Worm (Caenorhabditis elegans) whole organism, L1 larva: Measurements from ENCODE around the gene cpt-5.

Source experiments
- C16A3.4 ChIP-seq: fragments of 150-350 bp; optimal IDR thresholded peaks from 2 replicates; lab custom pipeline; 2014; ENCODE audit warnings: missing biosample characterization, missing genetic modification characterization
- C34B4.2 ChIP-seq: sonication (generic microtip); optimal IDR thresholded peaks from 2 replicates; lab custom pipeline; 2017; ENCODE audit warnings: mild to moderate bottlenecking, missing genetic modification characterization, missing compliant biosample characterization
- F16B12.6 ChIP-seq: fragments of 150-350 bp; optimal IDR thresholded peaks from 2 replicates; lab custom pipeline; 2014; ENCODE audit warnings: missing biosample characterization, missing genetic modification characterization
- Y116A8C.19 ChIP-seq: sonication (generic microtip); optimal IDR thresholded peaks from 2 replicates; lab custom pipeline; 2016; ENCODE audit warnings: missing compliant biosample characterization, missing genetic modification characterization, borderline replicate concordance
- aha-1 ChIP-seq: fragments of 150-350 bp; optimal IDR thresholded peaks from 2 replicates; lab custom pipeline; 2014; ENCODE audit warnings: missing biosample characterization, missing genetic modification characterization
- blmp-1 ChIP-seq: fragments of 150-350 bp; optimal IDR thresholded peaks from 2 replicates; lab custom pipeline; 2014; ENCODE audit warnings: missing biosample characterization, missing genetic modification characterization
- ceh-82 ChIP-seq, 3 experiments: fragments of 150-350 bp in 1 of 3; sonication (generic microtip) in 2 of 3; optimal IDR thresholded peaks; 2 replicates each; lab custom pipeline; 2014 to 2017; ENCODE audit warnings: missing biosample characterization in 3 of 3, missing genetic modification characterization in 3 of 3
- ceh-88 ChIP-seq: fragments of 200-800 bp; sonication (Bioruptor generic); IDR thresholded peaks from 2 replicates; pipeline ENCODE4 v1.3.6; 2022; ENCODE audit warnings: missing genetic modification characterization, missing compliant biosample characterization
- dsc-1 ChIP-seq: sonication (generic microtip); optimal IDR thresholded peaks from 2 replicates; lab custom pipeline; 2016; ENCODE audit warnings: mild to moderate bottlenecking, missing genetic modification characterization, missing compliant biosample characterization
- efl-1 ChIP-seq, 4 experiments: fragments of 150-350 bp; optimal IDR thresholded peaks in 3 of 4; peaks in 1 of 4; 1 replicate in 1 of 4; 2 replicates in 3 of 4; lab custom pipeline; 2014; ENCODE audit warnings: missing biosample characterization in 2 of 4, missing genetic modification characterization in 2 of 4, missing genetic modification reagents in 2 of 4
- egl-27 ChIP-seq, 2 experiments: fragments of 150-350 bp in 1 of 2; sonication (generic microtip); optimal IDR thresholded peaks; 3 replicates each; lab custom pipeline; 2017 to 2018; ENCODE audit warnings: missing biosample characterization in 2 of 2, missing genetic modification characterization in 2 of 2, missing genetic modification reagents in 2 of 2
- elt-2 ChIP-seq: sonication (generic microtip); optimal IDR thresholded peaks from 2 replicates; lab custom pipeline; 2016; ENCODE audit warnings: missing genetic modification characterization, mild to moderate bottlenecking, inconsistent platforms, missing compliant biosample characterization, missing genetic modification reagents
- fkh-4 ChIP-seq: sonication (generic microtip); optimal IDR thresholded peaks from 2 replicates; lab custom pipeline; 2016; ENCODE audit warnings: missing compliant biosample characterization, missing genetic modification characterization, borderline replicate concordance
- fos-1 ChIP-seq: fragments of 150-350 bp; optimal IDR thresholded peaks from 2 replicates; lab custom pipeline; 2014; ENCODE audit warnings: missing biosample characterization, missing genetic modification characterization
- hpl-2 ChIP-seq: fragments of 150-350 bp; optimal IDR thresholded peaks from 2 replicates; lab custom pipeline; 2014; ENCODE audit warnings: missing biosample characterization, missing genetic modification reagents, missing genetic modification characterization
- jun-1 ChIP-seq: fragments of 150-350 bp; optimal IDR thresholded peaks from 2 replicates; lab custom pipeline; 2014; ENCODE audit warnings: missing biosample characterization, missing genetic modification reagents, missing genetic modification characterization
- lin-15B ChIP-seq: fragments of 150-350 bp; sonication (generic microtip); optimal IDR thresholded peaks from 3 replicates; lab custom pipeline; 2014; ENCODE audit warnings: missing biosample characterization, missing genetic modification characterization
- nhr-12 ChIP-seq: sonication (generic microtip); optimal IDR thresholded peaks from 2 replicates; lab custom pipeline; 2017; ENCODE audit warnings: missing biosample characterization, missing genetic modification characterization
- nhr-19 ChIP-seq: fragments of 200-800 bp; sonication (Bioruptor generic); conservative IDR thresholded peaks from 2 replicates; pipeline ENCODE4 v1.3.6; 2022; ENCODE audit warnings: missing genetic modification characterization, missing compliant biosample characterization
- nhr-20 ChIP-seq: sonication (generic microtip); optimal IDR thresholded peaks from 2 replicates; lab custom pipeline; 2016; ENCODE audit warnings: mild to moderate bottlenecking, missing genetic modification characterization, missing compliant biosample characterization
- nhr-47 ChIP-seq: sonication (generic microtip); optimal IDR thresholded peaks from 2 replicates; lab custom pipeline; 2016; ENCODE audit warnings: mild to moderate bottlenecking, missing genetic modification characterization, moderate library complexity, missing compliant biosample characterization
- nhr-71 ChIP-seq: sonication (generic microtip); optimal IDR thresholded peaks from 2 replicates; lab custom pipeline; 2016; ENCODE audit warnings: mild to moderate bottlenecking, missing genetic modification characterization, moderate library complexity, missing compliant biosample characterization
- nhr-76 ChIP-seq: sonication (generic microtip); optimal IDR thresholded peaks from 2 replicates; lab custom pipeline; 2017; ENCODE audit warnings: missing biosample characterization, missing genetic modification characterization
- nhr-77 ChIP-seq: fragments of 150-350 bp; optimal IDR thresholded peaks from 2 replicates; lab custom pipeline; 2014; ENCODE audit warnings: missing biosample characterization, missing genetic modification characterization
- pax-3 ChIP-seq: fragments of 200-800 bp; sonication (Bioruptor generic); optimal IDR thresholded peaks from 2 replicates; lab custom pipeline; 2018; ENCODE audit warnings: mild to moderate bottlenecking, missing genetic modification characterization, moderate library complexity, missing compliant biosample characterization
- rnt-1 ChIP-seq: sonication (generic microtip); optimal IDR thresholded peaks from 2 replicates; lab custom pipeline; 2016; ENCODE audit warnings: mild to moderate bottlenecking, missing genetic modification characterization, moderate library complexity, missing compliant biosample characterization
- snpc-4 ChIP-seq: fragments of 150-350 bp; optimal IDR thresholded peaks from 2 replicates; lab custom pipeline; 2014; ENCODE audit warnings: missing biosample characterization, missing genetic modification characterization
- sptf-1 ChIP-seq: fragments of 150-350 bp; optimal IDR thresholded peaks from 2 replicates; lab custom pipeline; 2014; ENCODE audit warnings: missing biosample characterization, missing genetic modification characterization
- tlp-1 ChIP-seq: fragments of 150-350 bp; optimal IDR thresholded peaks from 2 replicates; lab custom pipeline; 2014; ENCODE audit warnings: missing biosample characterization, missing genetic modification characterization
- unc-130 ChIP-seq: fragments of 150-350 bp; optimal IDR thresholded peaks from 2 replicates; lab custom pipeline; 2017; ENCODE audit warnings: missing biosample characterization, missing genetic modification characterization, inconsistent platforms
- unc-86 ChIP-seq: sonication (generic microtip); optimal IDR thresholded peaks from 2 replicates; lab custom pipeline; 2016; ENCODE audit warnings: missing genetic modification characterization, missing compliant biosample characterization
- unc-98 ChIP-seq: fragments of 200-800 bp; sonication (Bioruptor generic); IDR thresholded peaks from 2 replicates; pipeline ENCODE4 v1.3.6; 2022; ENCODE audit warnings: missing genetic modification characterization, missing compliant biosample characterization
- xbp-1 ChIP-seq: sonication (generic microtip); optimal IDR thresholded peaks from 2 replicates; lab custom pipeline; 2016; ENCODE audit warnings: missing genetic modification characterization, missing compliant biosample characterization
- zag-1 ChIP-seq: fragments of 150-350 bp; optimal IDR thresholded peaks from 2 replicates; lab custom pipeline; 2014; ENCODE audit warnings: missing biosample characterization, missing genetic modification characterization

cpt-5 gene

DNA sequence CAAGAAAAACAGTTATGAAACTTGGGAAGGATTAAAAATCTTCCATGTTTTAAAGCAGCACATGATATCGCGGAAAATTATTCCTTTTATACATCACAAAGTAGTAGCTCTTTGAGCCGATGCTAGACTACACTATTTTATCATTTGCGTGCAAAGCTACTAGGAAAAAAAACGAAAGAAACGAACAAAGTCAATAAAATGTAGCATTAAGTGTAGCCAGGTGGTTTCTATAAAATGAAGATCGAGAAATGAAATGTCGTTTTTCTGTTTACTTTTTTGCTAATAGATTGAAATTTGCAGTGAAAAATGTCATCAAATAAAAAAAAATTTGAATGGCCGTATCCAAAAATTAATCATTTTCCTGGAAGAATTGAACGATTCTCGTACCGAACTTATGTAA, at the start of gene cpt-5:
Gene cpt-5, plus strand, starts transcription at position 301 of the 400 bp plus-strand sequence.
- no peak for TF ChIP-seq xbp-1
- TF ChIP-seq fos-1 (tag; lab: Kevin White, UChicago) = no peak
- no peak for TF ChIP-seq pax-3
- TF ChIP-seq sptf-1 (tag; lab: Kevin White, UChicago) = no peak
- TF ChIP-seq lin-15B (tag; lab: Kevin White, UChicago) = no peak
- TF ChIP-seq efl-1 (optimal IDR thresholded peaks at IDR 0.05; lab: Kevin White, UChicago) = no peak
- no peak for TF ChIP-seq efl-1 (GFP tag; optimal IDR thresholded peaks at IDR 0.05 in 1 of 2; lab: Kevin White, UChicago)
- TF ChIP-seq C16A3.4 (tag; lab: Kevin White, UChicago) = no peak
- TF ChIP-seq, all 84 proteins: peak for 0

DNA sequence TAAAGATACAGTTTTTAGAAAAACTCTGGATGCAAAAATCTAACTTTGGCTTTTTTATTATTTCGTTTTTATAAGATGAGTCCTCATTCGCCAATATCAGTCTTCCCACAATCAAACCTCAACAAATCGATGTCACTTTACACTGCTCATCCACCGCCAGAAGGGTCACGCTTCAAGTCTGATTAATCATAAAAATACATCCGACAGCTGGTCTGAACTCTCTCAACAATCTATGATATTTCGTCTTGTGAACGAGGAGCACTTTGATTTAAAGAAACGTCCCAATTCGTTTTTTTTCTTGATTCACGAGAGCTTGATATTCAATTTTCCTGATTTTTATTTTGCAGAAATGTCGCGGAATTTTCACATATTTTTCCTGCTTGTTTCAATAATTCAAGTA, 45.1 kb upstream of the cpt-5 start, which contains the start of gene nrf-5:
Gene nrf-5, plus strand, starts transcription at position 348 of the 400 bp plus-strand sequence.
- no peak for TF ChIP-seq efl-1 (optimal IDR thresholded peaks at IDR 0.05; lab: Kevin White, UChicago)
- peak in 1 of 2 experiments; percentile 5 for TF ChIP-seq efl-1 (GFP tag; optimal IDR thresholded peaks at IDR 0.05 in 1 of 2; lab: Kevin White, UChicago)
- TF ChIP-seq rnt-1 (tag; lab: Kevin White, UChicago) = peak; percentile 65
- TF ChIP-seq tlp-1 (tag; lab: Kevin White, UChicago) = no peak
- TF ChIP-seq dsc-1 (tag; lab: Kevin White, UChicago) = peak; percentile 69
- no peak for TF ChIP-seq pax-3
- TF ChIP-seq, all 84 proteins: peak for 3

DNA sequence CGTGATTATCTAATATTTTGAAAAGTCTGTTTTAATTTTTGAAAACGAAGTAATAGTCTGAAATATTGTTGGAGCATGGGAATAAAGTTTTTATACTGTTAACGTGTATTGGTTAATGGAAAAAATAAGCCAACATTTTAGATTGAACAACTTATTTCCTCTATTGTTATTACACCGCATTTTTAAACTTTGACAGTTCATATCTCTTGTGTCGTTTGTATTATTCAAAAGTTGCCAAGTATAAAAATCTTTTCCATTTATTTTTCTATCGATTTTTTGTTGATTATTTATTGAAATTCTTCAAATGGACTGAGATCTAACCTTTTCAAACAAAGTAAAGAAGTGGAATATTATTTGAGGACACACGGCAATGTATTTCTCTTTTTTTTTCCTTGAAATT, 42.2 kb upstream of the cpt-5 start, which contains the start of gene str-165:
Gene str-165, plus strand, starts transcription at position 301 of the 400 bp plus-strand sequence.
- TF ChIP-seq jun-1 (tag; lab: Kevin White, UChicago) (no peak), unc-86 (tag; lab: Kevin White, UChicago) (no peak), unc-98 (no peak), sptf-1 (tag; lab: Kevin White, UChicago) (no peak), C16A3.4 (tag; lab: Kevin White, UChicago) (no peak), lin-15B (tag; lab: Kevin White, UChicago) (no peak), pax-3 (no peak), ceh-88 (GFP tag; lab: Robert Waterston, UW) (no peak), egl-27 (tag; optimal IDR thresholded peaks at IDR 0.05; lab: Kevin White, UChicago) (no peak), F16B12.6 (tag; lab: Kevin White, UChicago) (no peak), blmp-1 (tag; lab: Kevin White, UChicago) (no peak), fkh-4 (tag; lab: Kevin White, UChicago) (no peak), tlp-1 (tag; lab: Kevin White, UChicago) (no peak), nhr-19 (GFP tag; lab: Robert Waterston, UW) (no peak), aha-1 (tag; lab: Kevin White, UChicago) (no peak), elt-2 (tag; lab: Kevin White, UChicago) (no peak), nhr-76 (tag; lab: Kevin White, UChicago) (no peak)

DNA sequence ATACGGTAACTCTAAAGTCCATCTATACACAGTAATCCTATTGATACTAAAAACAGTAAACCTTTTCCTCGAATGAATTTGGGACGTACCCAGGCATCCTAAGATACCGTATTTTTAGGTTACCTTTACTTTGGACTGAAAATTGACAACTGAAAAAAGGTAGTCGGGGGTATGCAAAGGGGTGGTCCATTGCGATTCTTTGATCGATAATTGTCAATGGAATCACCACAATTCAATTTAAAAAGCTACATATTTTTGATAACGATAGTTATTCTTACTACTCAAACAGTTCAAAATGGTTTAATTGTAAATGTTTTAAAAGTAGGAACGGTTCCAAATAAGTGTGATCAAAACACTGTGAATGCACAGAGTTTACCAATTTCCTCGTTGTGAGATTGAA, 39.0 kb upstream of the cpt-5 start, which contains the start of gene srx-129:
Gene srx-129, plus strand, starts transcription at position 301 of the 400 bp plus-strand sequence.
- no peak for TF ChIP-seq nhr-76 (tag; lab: Kevin White, UChicago)
- TF ChIP-seq jun-1 (tag; lab: Kevin White, UChicago) = no peak
- no peak for TF ChIP-seq ceh-82 (tag; optimal IDR thresholded peaks at IDR 0.05; lab: Kevin White, UChicago)
- no peak for TF ChIP-seq hpl-2 (GFP tag; lab: Kevin White, UChicago)
- TF ChIP-seq nhr-71 (tag; lab: Kevin White, UChicago) = no peak
- TF ChIP-seq C34B4.2 (tag; lab: Kevin White, UChicago) = no peak
- TF ChIP-seq nhr-77 (tag; lab: Kevin White, UChicago) = no peak
- TF ChIP-seq blmp-1 (tag; lab: Kevin White, UChicago) = no peak
- TF ChIP-seq unc-130 = no peak
- no peak for TF ChIP-seq nhr-20 (tag; lab: Kevin White, UChicago)
- TF ChIP-seq snpc-4 (tag; lab: Kevin White, UChicago) = no peak
- TF ChIP-seq zag-1 (tag; lab: Kevin White, UChicago) = no peak
- no peak for TF ChIP-seq Y116A8C.19 (tag; lab: Kevin White, UChicago)
- TF ChIP-seq nhr-47 = no peak
- TF ChIP-seq nhr-12 (tag; lab: Kevin White, UChicago) = no peak
